Worm (Caenorhabditis elegans): Measurements from ENCODE around the gene ZC262.4.
A peak's percentile ranks its signal among the peaks of the same experiment; 100 is the strongest.

ZC262.4 gene

DNA sequence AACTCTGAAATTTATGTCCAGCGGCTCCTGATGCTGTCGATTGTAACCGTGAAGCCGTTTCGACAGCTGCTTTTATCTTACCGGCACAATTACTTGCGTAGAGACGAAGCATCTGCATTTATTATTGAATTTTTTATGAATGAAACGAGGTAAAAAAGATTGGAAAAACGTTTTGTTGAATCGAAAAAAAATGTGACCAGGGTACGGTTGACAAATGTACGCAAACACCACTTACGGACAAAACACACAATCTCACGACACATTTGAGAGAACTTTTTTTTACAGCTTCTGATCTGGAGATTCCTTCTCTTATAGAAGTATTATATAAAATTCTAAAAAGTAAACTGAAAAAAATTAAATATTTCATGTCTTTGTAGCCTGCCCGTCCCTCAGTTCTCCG is 2.6 kb downstream of the ZC262.4 start, which contains the start of the genes mrps-18A and ZC262.2:
TSS of gene mrps-18A (minus strand) at position 141 of the 400 bp plus-strand sequence.
TSS of gene ZC262.2 (plus strand) at position 284 of the 400 bp plus-strand sequence.
- no peak for TF ChIP-seq ztf-11 (tag; optimal IDR thresholded peaks at IDR 0.05)
- TF ChIP-seq C34F6.9 (tag; optimal IDR thresholded peaks at IDR 0.05) = peak; percentile 31
- TF ChIP-seq nhr-129 (tag; optimal IDR thresholded peaks at IDR 0.05) = peak; percentile 21
- TF ChIP-seq lsy-2 (tag; optimal IDR thresholded peaks at IDR 0.05) = peak; percentile 73 to 97

DNA sequence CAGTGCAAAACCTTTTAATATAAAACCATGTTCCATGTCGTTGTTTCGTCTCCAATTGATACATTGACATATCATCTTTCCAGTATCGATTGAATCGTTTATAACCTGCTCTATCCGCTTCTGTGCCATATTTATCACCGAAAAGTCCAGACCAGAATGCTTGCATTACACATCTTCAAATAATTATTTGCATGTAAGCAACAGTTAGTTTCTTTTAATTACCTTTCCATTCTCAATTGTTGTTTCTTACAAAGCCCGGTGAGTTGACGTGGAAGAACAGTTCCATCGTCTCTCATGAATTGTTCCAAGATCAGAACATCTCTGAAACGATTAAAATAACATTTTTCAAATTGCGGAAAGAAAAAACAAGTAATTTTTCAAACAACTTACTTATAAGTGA is 3.1 kb downstream of the ZC262.4 start, which contains the start of gene iglr-2:
TSS of gene iglr-2 (minus strand) at position 101 of the 400 bp plus-strand sequence.
- no peak for TF ChIP-seq ama-1 (optimal IDR thresholded peaks at IDR 0.05)
- TF ChIP-seq nhr-21 (tag; optimal IDR thresholded peaks at IDR 0.05) = no peak
- TF ChIP-seq gmeb-1 (tag; optimal IDR thresholded peaks at IDR 0.05) = no peak
- TF ChIP-seq lsy-2 (tag; optimal IDR thresholded peaks at IDR 0.05) = no peak
- TF ChIP-seq nhr-129 (tag; optimal IDR thresholded peaks at IDR 0.05) = no peak
- no peak for TF ChIP-seq unc-55 (GFP tag; optimal IDR thresholded peaks at IDR 0.05)

DNA sequence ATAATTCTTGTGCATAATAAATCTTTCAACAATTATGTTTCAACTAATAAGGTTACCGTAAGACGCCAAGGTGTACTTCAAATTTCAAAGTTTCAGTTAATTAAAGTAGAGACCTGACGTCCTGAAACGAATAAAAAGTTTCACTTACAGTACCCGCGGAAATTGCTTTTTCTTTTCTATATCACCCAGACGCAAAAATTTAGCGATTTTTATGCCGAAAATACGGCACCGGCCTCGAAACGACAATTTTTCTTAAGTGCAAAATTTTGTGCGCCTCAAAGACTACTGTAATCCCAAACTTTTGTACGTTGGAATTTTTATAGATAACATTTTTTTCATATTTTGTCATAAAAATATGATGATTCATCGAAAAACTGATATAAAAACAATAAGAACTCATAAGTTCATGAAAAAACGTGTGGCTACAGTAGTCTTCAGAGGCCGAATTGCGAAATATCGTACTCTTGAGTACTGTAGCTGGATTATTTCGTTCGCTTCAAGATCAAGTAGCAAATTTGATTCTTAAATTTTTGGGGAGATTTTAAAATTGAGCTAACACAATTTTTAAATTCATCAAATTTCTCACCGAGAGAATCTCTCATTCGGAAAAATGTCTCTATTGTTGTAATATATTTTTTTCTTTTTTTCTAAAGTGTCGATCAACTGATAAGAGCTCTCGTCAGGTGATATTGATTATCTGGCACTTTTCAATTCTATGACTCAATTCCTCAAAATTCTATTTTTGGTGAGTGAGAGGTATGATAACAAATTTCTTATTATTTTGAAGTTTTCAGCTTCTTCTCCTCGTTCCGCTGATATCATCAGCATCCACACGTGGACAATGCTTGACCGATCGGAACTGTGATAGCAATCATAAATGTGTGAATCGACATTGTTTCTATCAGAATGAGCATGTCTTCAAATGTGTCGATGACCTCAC is 8.5 kb downstream of the ZC262.4 start, which contains the start of gene ZC262.13:
TSS of gene ZC262.13 (plus strand) at position 641 of the 940 bp plus-strand sequence.
- TF ChIP-seq fos-1 (tag; optimal IDR thresholded peaks at IDR 0.05) (peak; percentile 36), C34F6.9 (tag; optimal IDR thresholded peaks at IDR 0.05) (no peak)

DNA sequence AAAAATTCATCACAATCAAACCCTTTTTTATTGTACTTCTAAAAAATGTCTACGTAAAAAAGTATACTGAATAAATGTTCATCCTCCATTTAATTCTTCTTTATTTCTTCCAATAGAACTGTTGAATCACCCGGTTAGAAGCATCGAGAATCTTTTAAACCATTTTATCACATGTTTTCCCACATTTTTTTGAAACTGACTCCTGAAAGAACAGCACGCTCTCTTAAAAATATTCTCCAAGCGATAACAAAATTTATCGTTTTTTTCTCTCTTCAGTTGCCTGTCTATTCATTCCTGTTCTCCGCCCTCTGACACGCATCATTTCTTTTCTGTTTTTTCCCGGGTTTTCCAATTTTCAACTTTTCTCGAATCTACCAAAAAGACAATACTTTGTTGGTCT is 9.9 kb downstream of the ZC262.4 start, which contains the start of gene F10E9.12:
TSS of gene F10E9.12 (plus strand) at position 131 of the 400 bp plus-strand sequence.
- TF ChIP-seq sma-9 (GFP tag; optimal IDR thresholded peaks at IDR 0.05) (no peak), sma-9 (tag; optimal IDR thresholded peaks at IDR 0.05) (no peak), crh-2 (tag; optimal IDR thresholded peaks at IDR 0.05) (no peak), dmd-4 (tag; optimal IDR thresholded peaks at IDR 0.05) (no peak), R02D3.7 (tag; optimal IDR thresholded peaks at IDR 0.05) (no peak), ZK546.5 (tag; optimal IDR thresholded peaks at IDR 0.05) (no peak), ztf-11 (tag; optimal IDR thresholded peaks at IDR 0.05) (no peak), unc-55 (GFP tag; optimal IDR thresholded peaks at IDR 0.05) (no peak), aly-2 (tag; optimal IDR thresholded peaks at IDR 0.05) (no peak), gmeb-1 (tag; optimal IDR thresholded peaks at IDR 0.05) (no peak), sem-4 (tag; optimal IDR thresholded peaks at IDR 0.05) (no peak), nhr-129 (tag; optimal IDR thresholded peaks at IDR 0.05) (no peak), unc-39 (tag; optimal IDR thresholded peaks at IDR 0.05) (no peak), elt-3 (tag; optimal IDR thresholded peaks at IDR 0.05) (no peak), lin-39 (tag; optimal IDR thresholded peaks at IDR 0.05) (no peak), zag-1 (tag; optimal IDR thresholded peaks at IDR 0.05) (no peak), elt-1 (tag; optimal IDR thresholded peaks at IDR 0.05) (no peak), mdl-1 (tag; optimal IDR thresholded peaks at IDR 0.05) (no peak)

DNA sequence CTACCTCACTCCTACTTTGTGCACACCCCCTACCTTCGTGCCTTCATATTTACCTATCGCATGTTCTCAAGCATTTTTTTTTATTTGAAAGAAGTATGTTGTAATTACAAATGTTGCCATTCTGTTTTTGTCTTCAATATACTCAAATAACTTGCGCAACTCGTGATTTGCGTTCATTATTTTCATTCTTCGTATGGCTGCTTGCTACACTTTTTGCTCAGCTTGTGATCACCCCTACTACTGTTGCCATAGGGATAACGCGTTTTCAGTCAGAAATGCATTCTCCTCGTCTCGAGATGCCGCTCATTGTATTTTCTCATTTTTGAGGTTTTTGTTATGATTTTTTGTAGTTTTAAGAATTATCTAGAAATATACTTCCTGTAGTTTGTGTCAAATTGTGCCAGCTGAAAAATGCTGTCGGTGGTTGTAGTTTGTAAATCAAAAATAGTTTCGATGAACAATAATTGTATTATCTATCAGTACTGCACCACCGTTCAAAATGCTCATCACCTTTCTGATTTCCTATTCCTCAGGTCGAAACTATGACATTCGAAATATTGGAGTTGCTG is 11.6 kb downstream of the ZC262.4 start, which contains the start of gene F10E9.1:
TSS of gene F10E9.1 (plus strand) at position 519 of the 569 bp plus-strand sequence.
- TF ChIP-seq skn-1 (tag; optimal IDR thresholded peaks at IDR 0.05) (no peak), C34F6.9 (tag; optimal IDR thresholded peaks at IDR 0.05) (peak; percentile 14), zag-1 (tag; optimal IDR thresholded peaks at IDR 0.05) (no peak), sma-9 (GFP tag; optimal IDR thresholded peaks at IDR 0.05) (no peak), sma-9 (tag; optimal IDR thresholded peaks at IDR 0.05) (no peak), mbf-1 (tag; optimal IDR thresholded peaks at IDR 0.05) (no peak), ZK546.5 (tag; optimal IDR thresholded peaks at IDR 0.05) (no peak), nhr-12 (tag; optimal IDR thresholded peaks at IDR 0.05) (no peak), lsy-2 (tag; optimal IDR thresholded peaks at IDR 0.05) (peak in 1 of 2 experiments; percentile 32), R02D3.7 (tag; optimal IDR thresholded peaks at IDR 0.05) (no peak), nhr-237 (tag; optimal IDR thresholded peaks at IDR 0.05) (no peak), nhr-21 (tag; optimal IDR thresholded peaks at IDR 0.05) (peak; percentile 21), lin-11 (tag; optimal IDR thresholded peaks at IDR 0.05) (peak; percentile 29), nhr-23 (tag; optimal IDR thresholded peaks at IDR 0.05) (no peak)

DNA sequence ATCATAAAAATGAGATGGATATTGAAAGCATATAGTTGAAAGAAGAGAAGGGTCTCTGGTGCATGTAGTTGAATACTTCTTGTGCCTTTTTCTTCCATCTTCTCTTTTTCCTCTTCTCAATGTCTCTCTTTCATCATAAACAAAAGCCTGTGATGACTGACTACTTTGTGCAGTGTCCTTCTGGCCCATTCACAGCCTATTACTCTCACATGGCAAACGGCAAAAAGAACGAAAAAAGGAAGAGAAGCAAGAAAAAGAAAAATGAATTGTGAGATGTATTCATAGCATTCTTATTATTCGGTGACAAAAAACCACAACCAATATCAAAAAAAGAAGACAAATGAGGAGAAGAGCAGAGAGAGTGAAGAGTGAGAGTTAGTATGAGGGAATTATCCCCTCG is 13.1 kb downstream of the ZC262.4 start:
- TF ChIP-seq crh-2 (tag; optimal IDR thresholded peaks at IDR 0.05) = peak; percentile 7
- no peak for TF ChIP-seq sem-4 (tag; optimal IDR thresholded peaks at IDR 0.05)
- TF ChIP-seq unc-62 (GFP tag; optimal IDR thresholded peaks at IDR 0.05) = no peak
- TF ChIP-seq elt-1 (tag; optimal IDR thresholded peaks at IDR 0.05) = no peak
- no peak for TF ChIP-seq nhr-129 (tag; optimal IDR thresholded peaks at IDR 0.05)
- TF ChIP-seq elt-3 (tag; optimal IDR thresholded peaks at IDR 0.05) = no peak
- TF ChIP-seq nhr-77 (tag; optimal IDR thresholded peaks at IDR 0.05) = no peak
- TF ChIP-seq ztf-11 (tag; optimal IDR thresholded peaks at IDR 0.05) = no peak
- TF ChIP-seq unc-55 (GFP tag; optimal IDR thresholded peaks at IDR 0.05) = no peak
- no peak for TF ChIP-seq lin-13 (GFP tag; optimal IDR thresholded peaks at IDR 0.05)
- TF ChIP-seq lsy-2 (tag; optimal IDR thresholded peaks at IDR 0.05) = peak in 1 of 2 experiments; percentile 17
- TF ChIP-seq zag-1 (tag; optimal IDR thresholded peaks at IDR 0.05) = peak; percentile 51

Data from whole organism, L2 larva.